Worm (Caenorhabditis elegans): Measurements from ENCODE around the gene jhdm-1.

Gene jhdm-1

ce11 chrIII:6492807-6493206 lies 38.5 kb downstream of the jhdm-1 start, which contains the start of gene srb-11:
TSS of gene srb-11 (minus strand) at chrIII:6492907.
- TF ChIP-seq cnd-1 (tag; optimal IDR thresholded peaks at IDR 0.05) = no peak
- TF ChIP-seq blmp-1 (tag; optimal IDR thresholded peaks at IDR 0.05) = no peak
- no peak for TF ChIP-seq unc-39 (tag; optimal IDR thresholded peaks at IDR 0.05)
- TF ChIP-seq sptf-1 (tag; optimal IDR thresholded peaks at IDR 0.05) = no peak
- TF ChIP-seq lin-32 (GFP tag; optimal IDR thresholded peaks at IDR 0.05) = no peak
- TF ChIP-seq drap-1 (GFP tag; optimal IDR thresholded peaks at IDR 0.05) = no peak

- TF ChIP-seq drap-1 (GFP tag; optimal IDR thresholded peaks at IDR 0.05) = no peak
- no peak for TF ChIP-seq elt-3 (tag; optimal IDR thresholded peaks at IDR 0.05)
- TF ChIP-seq nhr-237 (tag; optimal IDR thresholded peaks at IDR 0.05) = no peak
- no peak for TF ChIP-seq unc-39 (tag; optimal IDR thresholded peaks at IDR 0.05)
- TF ChIP-seq sem-2 (GFP tag; optimal IDR thresholded peaks at IDR 0.05) = no peak
- TF ChIP-seq nhr-28 (tag; optimal IDR thresholded peaks at IDR 0.05) = no peak
- TF ChIP-seq pha-4 (tag; optimal IDR thresholded peaks at IDR 0.05) = no peak
- no peak for TF ChIP-seq ces-1 (GFP tag; optimal IDR thresholded peaks at IDR 0.05)
- no peak for TF ChIP-seq cnd-1 (tag; optimal IDR thresholded peaks at IDR 0.05)
- TF ChIP-seq bed-3 (GFP tag; optimal IDR thresholded peaks at IDR 0.05) = no peak
- no peak for TF ChIP-seq lsy-2 (tag; optimal IDR thresholded peaks at IDR 0.05)
- no peak for TF ChIP-seq lin-32 (GFP tag; optimal IDR thresholded peaks at IDR 0.05)
- TF ChIP-seq blmp-1 (tag; optimal IDR thresholded peaks at IDR 0.05) = no peak
- TF ChIP-seq ceh-39 (tag; optimal IDR thresholded peaks at IDR 0.05) = no peak
- no peak for TF ChIP-seq lin-13 (tag; optimal IDR thresholded peaks at IDR 0.05)
- no peak for TF ChIP-seq unc-120 (tag; optimal IDR thresholded peaks at IDR 0.05; ENCODE audit: poor library complexity, severe bottlenecking)
- TF ChIP-seq unc-62 (GFP tag; optimal IDR thresholded peaks at IDR 0.05) = no peak
These were observed 41.0 kb downstream of the jhdm-1 start, which contains the start of gene F23F12.13 for ce11 chrIII:6495191-6495723. TSS of gene F23F12.13 (plus strand) at chrIII:6495673.

ce11 chrIII:6498176-6498575 lies 43.9 kb downstream of the jhdm-1 start, which contains the start of gene sdz-15:
TSS of gene sdz-15 (plus strand) at chrIII:6498476.
- no peak for TF ChIP-seq pha-4 (tag; optimal IDR thresholded peaks at IDR 0.05)

ce11 chrIII:6499102-6499501 lies 44.8 kb downstream of the jhdm-1 start:
- TF ChIP-seq unc-62 (GFP tag; optimal IDR thresholded peaks at IDR 0.05) (no peak), elt-1 (tag; optimal IDR thresholded peaks at IDR 0.05; ENCODE audit: borderline replicate concordance, insufficient read depth) (no peak), sptf-1 (tag; optimal IDR thresholded peaks at IDR 0.05) (no peak), mab-5 (tag; optimal IDR thresholded peaks at IDR 0.05) (no peak), ceh-43 (GFP tag; optimal IDR thresholded peaks at IDR 0.05) (no peak), ceh-83 (GFP tag; optimal IDR thresholded peaks at IDR 0.05) (no peak), elt-3 (tag; optimal IDR thresholded peaks at IDR 0.05) (no peak), unc-120 (tag; optimal IDR thresholded peaks at IDR 0.05; ENCODE audit: poor library complexity, severe bottlenecking) (no peak), lsy-2 (tag; optimal IDR thresholded peaks at IDR 0.05) (no peak), ham-2 (GFP tag; optimal IDR thresholded peaks at IDR 0.05) (no peak), ztf-11 (tag; optimal IDR thresholded peaks at IDR 0.05) (no peak), nhr-12 (tag; optimal IDR thresholded peaks at IDR 0.05) (no peak), hlh-1 (tag; optimal IDR thresholded peaks at IDR 0.05) (no peak), flh-1 (GFP tag; optimal IDR thresholded peaks at IDR 0.05) (no peak), lin-13 (tag; optimal IDR thresholded peaks at IDR 0.05) (no peak), nhr-237 (tag; optimal IDR thresholded peaks at IDR 0.05) (no peak)

ce11 chrIII:6500032-6500564 lies 45.8 kb downstream of the jhdm-1 start, which contains the start of gene F23F12.3:
TSS of gene F23F12.3 (plus strand) at chrIII:6500514.
- TF ChIP-seq lin-32 (GFP tag; optimal IDR thresholded peaks at IDR 0.05) (no peak), snpc-4 (tag; optimal IDR thresholded peaks at IDR 0.05) (no peak)

- TF ChIP-seq ham-2 (GFP tag; optimal IDR thresholded peaks at IDR 0.05) = no peak
- no peak for TF ChIP-seq nhr-12 (tag; optimal IDR thresholded peaks at IDR 0.05)
These were observed 53.5 kb downstream of the jhdm-1 start, which contains the start of gene F23F12.12 for ce11 chrIII:6507832-6508231. TSS of gene F23F12.12 (plus strand) at chrIII:6508132.

Data from whole organism, mixed stage, embryonic.